Worm (Caenorhabditis elegans): Measurements from ENCODE around the gene F10D2.10.

DNA sequence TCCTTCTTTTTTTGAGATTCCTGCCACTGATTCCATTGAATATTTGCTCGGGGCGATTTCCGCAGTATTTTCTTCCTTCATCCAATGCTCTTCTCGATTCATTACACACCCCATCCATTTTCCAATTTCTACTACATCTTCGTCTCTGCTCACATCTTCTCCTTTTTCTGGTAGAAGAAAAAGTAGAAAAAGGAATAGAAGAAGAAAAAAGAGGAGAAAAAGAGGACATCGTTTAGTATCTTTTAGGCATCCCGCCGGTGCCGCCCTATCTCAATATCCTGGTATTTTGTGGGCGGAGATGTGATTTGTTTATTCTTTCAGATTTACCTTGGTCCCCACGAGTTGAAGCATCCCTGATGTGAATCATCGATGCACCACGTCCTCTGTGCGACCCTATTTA, 19.2 kb upstream of the F10D2.10 start, which contains the start of gene lgc-39:
- TF ChIP-seq unc-62 (GFP tag; optimal IDR thresholded peaks at IDR 0.05) (no peak), nfyb-1 (GFP tag; IDR thresholded peaks at IDR 0.05) (no peak), attf-3 (GFP tag; conservative IDR thresholded peaks at IDR 0.05) (no peak), tbp1 (GFP tag; optimal IDR thresholded peaks at IDR 0.05) (no peak), cebp-1 (GFP tag; IDR thresholded peaks at IDR 0.05) (no peak), cebp-1 (tag; optimal IDR thresholded peaks at IDR 0.05) (no peak), ztf-18 (tag; optimal IDR thresholded peaks at IDR 0.05) (no peak), bed-1 (GFP tag; IDR thresholded peaks at IDR 0.05) (no peak), lir-1 (GFP tag; conservative IDR thresholded peaks at IDR 0.05) (no peak), madf-6 (GFP tag; IDR thresholded peaks at IDR 0.05) (no peak), gei-17 (GFP tag; optimal IDR thresholded peaks at IDR 0.05) (no peak)

All from whole organism, young adult.